Fruit fly (Drosophila melanogaster) whole organism, wandering third instar larva: ENCODE data around the gene Trhn.

Experiments
- OdsH ChIP-seq: fragments of 200-800 bp; sonication (Bioruptor generic); optimal IDR thresholded peaks from 2 replicates; lab custom pipeline; 2016; ENCODE audit warnings: missing biosample characterization, mild to moderate bottlenecking, missing genetic modification characterization
- tai ChIP-seq: sonication (Bioruptor generic); optimal IDR thresholded peaks from 2 replicates; lab custom pipeline; 2016; ENCODE audit warnings: missing biosample characterization, missing genetic modification characterization

DNA sequence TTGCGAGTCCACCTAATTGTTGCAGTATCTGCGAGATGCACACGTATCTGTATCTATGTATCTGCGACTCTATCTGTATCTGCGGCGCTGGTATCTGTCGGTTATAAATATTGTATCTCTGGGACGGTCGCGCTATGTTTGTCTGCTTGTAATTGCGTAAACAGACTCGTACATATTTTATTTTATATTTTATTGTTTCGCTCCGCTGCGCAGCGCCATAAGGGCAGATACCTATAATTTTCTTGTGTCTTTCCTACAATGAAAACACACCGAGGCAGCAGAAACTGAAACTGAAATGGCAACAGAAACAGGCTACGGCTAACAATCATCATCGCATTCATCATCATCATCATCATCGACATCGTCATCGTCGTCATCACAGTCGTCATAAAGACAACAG is 24.5 kb downstream of the Trhn start:
- TF ChIP-seq OdsH (GFP tag; lab: Kevin White, UChicago) (no peak), tai (no peak)
